Worm (Caenorhabditis elegans): ENCODE measurements around the gene xnd-1.
A peak's percentile ranks its signal among the peaks of the same experiment; 100 is the strongest.

xnd-1 gene

DNA sequence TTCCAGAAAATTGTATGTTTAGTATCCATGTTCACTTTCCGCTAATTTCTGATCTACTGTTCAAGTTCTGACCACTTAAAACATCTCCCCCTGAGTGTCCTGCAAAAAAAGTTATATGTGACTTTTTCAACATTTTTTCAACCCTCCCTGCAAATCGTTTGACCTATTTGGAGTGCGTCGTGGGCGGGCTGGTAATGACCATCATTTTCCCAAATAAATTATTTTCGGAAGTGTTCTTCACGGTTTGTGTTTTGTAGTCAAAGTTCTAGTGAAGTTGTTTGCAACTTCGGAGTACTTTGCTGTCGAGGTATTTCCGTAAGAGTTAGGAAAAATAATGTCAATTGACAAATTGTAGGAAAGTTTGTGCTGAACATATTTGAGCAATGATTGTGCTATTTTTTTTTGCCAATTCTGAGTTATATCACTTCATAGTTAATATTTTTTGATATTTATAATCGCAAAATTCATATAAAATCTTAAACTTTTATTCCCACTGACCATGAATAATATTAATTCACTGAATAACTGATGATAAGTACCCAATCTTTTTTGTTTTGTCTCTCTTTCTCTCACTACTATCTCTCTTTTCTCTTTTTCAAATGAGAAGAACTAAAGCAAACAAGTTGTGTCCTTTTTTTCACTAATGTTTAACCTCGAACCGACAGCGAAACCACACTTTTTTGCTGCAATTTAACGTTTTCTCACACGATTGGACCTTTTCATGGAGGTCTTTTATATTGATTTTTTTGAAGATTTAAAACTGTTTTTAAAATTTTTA, 18.2 kb downstream of the xnd-1 start (continued):
- TF ChIP-seq fkh-8 (tag; optimal IDR thresholded peaks at IDR 0.05), result no peak
- no peak for TF ChIP-seq ceh-88 (GFP tag; IDR thresholded peaks at IDR 0.05)
- TF ChIP-seq pqm-1 (tag; optimal IDR thresholded peaks at IDR 0.05), result no peak
- TF ChIP-seq nhr-12 (tag; optimal IDR thresholded peaks at IDR 0.05), result no peak
- TF ChIP-seq zag-1 (tag; optimal IDR thresholded peaks at IDR 0.05), result no peak
- no peak for TF ChIP-seq irx-1 (tag; optimal IDR thresholded peaks at IDR 0.05)
- TF ChIP-seq ama-1 (optimal IDR thresholded peaks at IDR 0.05), result no peak
- TF ChIP-seq ztf-11 (tag; optimal IDR thresholded peaks at IDR 0.05), result no peak
- no peak for TF ChIP-seq lin-35 (GFP tag; optimal IDR thresholded peaks at IDR 0.05)
- no peak for TF ChIP-seq pag-3 (tag; optimal IDR thresholded peaks at IDR 0.05; ENCODE audit: borderline replicate concordance, insufficient read depth)

- TF ChIP-seq lin-13 (GFP tag; optimal IDR thresholded peaks at IDR 0.05) (no peak), lin-35 (GFP tag; optimal IDR thresholded peaks at IDR 0.05) (no peak), irx-1 (tag; optimal IDR thresholded peaks at IDR 0.05) (no peak), elt-2 (tag; optimal IDR thresholded peaks at IDR 0.05) (no peak), lin-15B (tag; optimal IDR thresholded peaks at IDR 0.05) (no peak), unc-86 (tag; optimal IDR thresholded peaks at IDR 0.05) (peak; percentile 10), lsy-2 (tag; optimal IDR thresholded peaks at IDR 0.05) (peak in 1 of 2 experiments; percentile 6), rnt-1 (tag; optimal IDR thresholded peaks at IDR 0.05) (peak; percentile 39), sup-37 (GFP tag; optimal IDR thresholded peaks at IDR 0.05) (no peak), dsc-1 (tag; optimal IDR thresholded peaks at IDR 0.05) (no peak), efl-3 (GFP tag; optimal IDR thresholded peaks at IDR 0.05) (no peak), fkh-10 (GFP tag; optimal IDR thresholded peaks at IDR 0.05) (no peak), ceh-82 (tag; optimal IDR thresholded peaks at IDR 0.05) (peak in 1 of 3 experiments; percentile 39), snu-23 (GFP tag; optimal IDR thresholded peaks at IDR 0.05) (peak; percentile 4), mdl-1 (tag; optimal IDR thresholded peaks at IDR 0.05) (peak in 1 of 2 experiments; percentile 34), tbx-2 (tag; optimal IDR thresholded peaks at IDR 0.05) (no peak), mep-1 (tag; optimal IDR thresholded peaks at IDR 0.05) (peak; percentile 3), egl-27 (tag; optimal IDR thresholded peaks at IDR 0.05) (no peak), swsn-7 (tag; optimal IDR thresholded peaks at IDR 0.05) (no peak), ets-5 (GFP tag; IDR thresholded peaks at IDR 0.05) (no peak), grh-1 (GFP tag; IDR thresholded peaks at IDR 0.05) (no peak), ceh-88 (GFP tag; IDR thresholded peaks at IDR 0.05) (no peak), aha-1 (tag; optimal IDR thresholded peaks at IDR 0.05) (no peak), nhr-19 (GFP tag; conservative IDR thresholded peaks at IDR 0.05) (0 out of 2 replicates have a peak, but pooled peaks have one; percentile 2), skn-1 (tag; optimal IDR thresholded peaks at IDR 0.05) (no peak), efl-1 (optimal IDR thresholded peaks at IDR 0.05) (no peak), efl-1 (GFP tag; optimal IDR thresholded peaks at IDR 0.05 in 1 of 2) (peak in 1 of 2 experiments; percentile 21), fkh-4 (tag; optimal IDR thresholded peaks at IDR 0.05; ENCODE audit: borderline replicate concordance) (no peak), nhr-71 (tag; optimal IDR thresholded peaks at IDR 0.05) (peak; percentile 24), dpl-1 (GFP tag; optimal IDR thresholded peaks at IDR 0.05) (peak in 1 of 3 experiments; percentile 2), snpc-4 (tag; optimal IDR thresholded peaks at IDR 0.05) (no peak), pax-3 (tag; optimal IDR thresholded peaks at IDR 0.05) (no peak), egl-13 (tag; optimal IDR thresholded peaks at IDR 0.05) (no peak), lin-14 (GFP tag; optimal IDR thresholded peaks at IDR 0.05) (peak; percentile 70), mef-2 (tag; optimal IDR thresholded peaks at IDR 0.05) (peak; percentile 35), vab-15 (tag; optimal IDR thresholded peaks at IDR 0.05) (no peak), hlh-17 (GFP tag; optimal IDR thresholded peaks at IDR 0.05; ENCODE audit: borderline replicate concordance) (no peak), tlp-1 (tag; optimal IDR thresholded peaks at IDR 0.05) (no peak), pqm-1 (tag; optimal IDR thresholded peaks at IDR 0.05) (no peak), zip-4 (GFP tag; optimal IDR thresholded peaks at IDR 0.05) (no peak), lir-3 (tag; optimal IDR thresholded peaks at IDR 0.05; ENCODE audit: poor library complexity) (no peak), alr-1 (tag; optimal IDR thresholded peaks at IDR 0.05; ENCODE audit: borderline replicate concordance) (no peak)
These were observed 19.2 kb downstream of the xnd-1 start for ce11 chrIII:5623418-5623817.
